Worm (Caenorhabditis elegans) whole organism, L3 larva: ENCODE data around the gene col-19.

Experiments
- egl-27 ChIP-seq: sonication (generic microtip); optimal IDR thresholded peaks from 4 replicates; lab custom pipeline; 2017; ENCODE audit warnings: missing biosample characterization, missing genetic modification reagents, missing genetic modification characterization
- lsy-12 ChIP-seq: sonication (generic microtip); optimal IDR thresholded peaks from 2 replicates; lab custom pipeline; 2016; ENCODE audit warnings: mild to moderate bottlenecking, missing genetic modification characterization, missing compliant biosample characterization
- snpc-4 ChIP-seq: fragments of 150-350 bp; optimal IDR thresholded peaks from 2 replicates; lab custom pipeline; 2014; ENCODE audit warnings: missing biosample characterization, missing genetic modification characterization
- ztf-4 ChIP-seq: fragments of 150-350 bp; optimal IDR thresholded peaks from 2 replicates; lab custom pipeline; 2014; ENCODE audit warnings: missing biosample characterization, missing genetic modification characterization

- no peak for TF ChIP-seq ztf-4 (tag; lab: Kevin White, UChicago)
- TF ChIP-seq egl-27 (tag; lab: Kevin White, UChicago), result no peak
- TF ChIP-seq lsy-12 (tag; lab: Kevin White, UChicago), result no peak
- TF ChIP-seq snpc-4 (tag; lab: Kevin White, UChicago), result no peak
Observed at ce11 chrX:421407-421784, at the start of gene col-19.
